Worm (Caenorhabditis elegans) whole organism, L4/young adult: Measurements from ENCODE around the gene cyld-1.

ENCODE experiments used
- W03F9.2 ChIP-seq: fragments of 150-350 bp; optimal IDR thresholded peaks from 2 replicates; lab custom pipeline; 2014; ENCODE audit warnings: missing biosample characterization, missing genetic modification characterization
- dao-5 ChIP-seq: sonication (generic microtip); optimal IDR thresholded peaks from 2 replicates; lab custom pipeline; 2016; ENCODE audit warnings: missing genotype, missing genetic modification characterization, moderate library complexity, missing compliant biosample characterization

ce11 chrIII:9941020-9941674 lies 30.7 kb upstream of the cyld-1 start, which contains the start of the genes K03H1.9 and K03H1.12:
- TF ChIP-seq W03F9.2 (tag; lab: Kevin White, UChicago) (no peak), dao-5 (tag; lab: Kevin White, UChicago) (no peak)
